Worm (Caenorhabditis elegans) whole organism, mixed stage, embryonic: Measurements from ENCODE around the gene F32A11.1.
A peak's percentile ranks its signal among the peaks of the same experiment; 100 is the strongest.

Experiments used
- M03D4.4 ChIP-seq: sonication (generic microtip); optimal IDR thresholded peaks from 2 replicates; lab custom pipeline; 2017; ENCODE audit warnings: mild to moderate bottlenecking, missing genetic modification characterization, missing compliant biosample characterization
- blmp-1 ChIP-seq: fragments of 150-350 bp; optimal IDR thresholded peaks from 2 replicates; lab custom pipeline; 2014; ENCODE audit warnings: missing biosample characterization, missing genetic modification characterization
- ceh-39 ChIP-seq: fragments of 150-350 bp; optimal IDR thresholded peaks from 2 replicates; lab custom pipeline; 2014; ENCODE audit warnings: missing biosample characterization, missing genetic modification characterization
- ceh-43 ChIP-seq: fragments of 200-800 bp; sonication (Bioruptor generic); optimal IDR thresholded peaks from 2 replicates; lab custom pipeline; 2018; ENCODE audit warnings: mild to moderate bottlenecking, missing genetic modification characterization, moderate library complexity, missing compliant biosample characterization
- ceh-83 ChIP-seq: fragments of 200-800 bp; sonication (Bioruptor generic); optimal IDR thresholded peaks from 2 replicates; lab custom pipeline; 2018; ENCODE audit warnings: mild to moderate bottlenecking, missing genetic modification characterization, missing compliant biosample characterization
- ces-1 ChIP-seq: fragments of 150-350 bp; optimal IDR thresholded peaks from 2 replicates; lab custom pipeline; 2014; ENCODE audit warnings: missing biosample characterization, missing genetic modification reagents, missing genetic modification characterization
- cnd-1 ChIP-seq: fragments of 200-800 bp; sonication (Bioruptor generic); optimal IDR thresholded peaks from 2 replicates; lab custom pipeline; 2018; ENCODE audit warnings: mild to moderate bottlenecking, missing genetic modification characterization, missing compliant biosample characterization
- drap-1 ChIP-seq: fragments of 200-800 bp; sonication (Bioruptor generic); optimal IDR thresholded peaks from 3 replicates; lab custom pipeline; 2018; ENCODE audit warnings: mild to moderate bottlenecking, missing genetic modification characterization, missing compliant biosample characterization
- elt-1 ChIP-seq: sonication (generic microtip); optimal IDR thresholded peaks from 2 replicates; lab custom pipeline; 2017; ENCODE audit warnings: missing genetic modification characterization, mild to moderate bottlenecking, missing compliant biosample characterization, antibody characterized with exemption, moderate library complexity, borderline replicate concordance; ENCODE audit not compliant: insufficient read depth
- elt-3 ChIP-seq: fragments of 150-350 bp; optimal IDR thresholded peaks from 2 replicates; lab custom pipeline; 2014; ENCODE audit warnings: missing biosample characterization, missing genetic modification characterization
- ham-2 ChIP-seq: fragments of 200-800 bp; sonication (Bioruptor generic); optimal IDR thresholded peaks from 2 replicates; lab custom pipeline; 2018; ENCODE audit warnings: mild to moderate bottlenecking, missing genetic modification characterization, missing compliant biosample characterization
- hlh-1 ChIP-seq: fragments of 150-350 bp; optimal IDR thresholded peaks from 2 replicates; lab custom pipeline; 2014; ENCODE audit warnings: missing biosample characterization, missing genetic modification reagents, missing genetic modification characterization
- lin-13 ChIP-seq: fragments of 150-350 bp; optimal IDR thresholded peaks from 2 replicates; lab custom pipeline; 2014; ENCODE audit warnings: missing biosample characterization, missing genetic modification characterization
- lin-32 ChIP-seq: fragments of 200-800 bp; sonication (Bioruptor generic); optimal IDR thresholded peaks from 2 replicates; lab custom pipeline; 2018; ENCODE audit warnings: mild to moderate bottlenecking, missing genetic modification characterization, missing compliant biosample characterization
- mab-5 ChIP-seq: fragments of 150-350 bp; optimal IDR thresholded peaks from 2 replicates; lab custom pipeline; 2014; ENCODE audit warnings: missing biosample characterization, missing genetic modification characterization
- mep-1 ChIP-seq: fragments of 150-350 bp; optimal IDR thresholded peaks from 2 replicates; lab custom pipeline; 2017; ENCODE audit warnings: missing biosample characterization, missing genetic modification reagents, missing genetic modification characterization, inconsistent platforms
- mls-2 ChIP-seq: sonication (generic microtip); optimal IDR thresholded peaks from 2 replicates; lab custom pipeline; 2016; ENCODE audit warnings: mild to moderate bottlenecking, missing genetic modification characterization, moderate library complexity, missing compliant biosample characterization
- nhr-12 ChIP-seq: fragments of 150-350 bp; optimal IDR thresholded peaks from 2 replicates; lab custom pipeline; 2014; ENCODE audit warnings: missing biosample characterization, missing genetic modification characterization
- nhr-2 ChIP-seq: fragments of 150-350 bp; optimal IDR thresholded peaks from 2 replicates; lab custom pipeline; 2014; ENCODE audit warnings: missing biosample characterization, missing genetic modification characterization
- nhr-237 ChIP-seq: fragments of 150-350 bp; optimal IDR thresholded peaks from 2 replicates; lab custom pipeline; 2014; ENCODE audit warnings: missing biosample characterization, missing genetic modification characterization
- nhr-28 ChIP-seq: fragments of 150-350 bp; optimal IDR thresholded peaks from 2 replicates; lab custom pipeline; 2014; ENCODE audit warnings: missing biosample characterization, missing genetic modification characterization
- nhr-76 ChIP-seq: sonication (generic microtip); optimal IDR thresholded peaks from 2 replicates; lab custom pipeline; 2017; ENCODE audit warnings: missing biosample characterization, missing genetic modification characterization
- pha-4 ChIP-seq: fragments of 150-350 bp; optimal IDR thresholded peaks from 2 replicates; lab custom pipeline; 2018; ENCODE audit warnings: missing biosample characterization, missing genetic modification reagents, missing genetic modification characterization
- sem-2 ChIP-seq: fragments of 200-800 bp; sonication (Bioruptor generic); optimal IDR thresholded peaks from 2 replicates; lab custom pipeline; 2018; ENCODE audit warnings: mild to moderate bottlenecking, missing genetic modification characterization, missing compliant biosample characterization
- snpc-4 ChIP-seq: fragments of 150-350 bp; optimal IDR thresholded peaks from 2 replicates; lab custom pipeline; 2014; ENCODE audit warnings: missing biosample characterization, missing genetic modification characterization
- sptf-1 ChIP-seq: sonication (generic microtip); optimal IDR thresholded peaks from 2 replicates; lab custom pipeline; 2017; ENCODE audit warnings: mild to moderate bottlenecking, missing genetic modification characterization, moderate library complexity, missing compliant biosample characterization
- tbx-8 ChIP-seq: fragments of 200-800 bp; sonication (Bioruptor generic); optimal IDR thresholded peaks from 2 replicates; lab custom pipeline; 2018; ENCODE audit warnings: mild to moderate bottlenecking, missing genetic modification characterization, moderate library complexity, missing compliant biosample characterization
- unc-120 ChIP-seq: sonication (generic microtip); optimal IDR thresholded peaks from 2 replicates; lab custom pipeline; 2017; ENCODE audit warnings: missing genetic modification characterization, missing compliant biosample characterization; ENCODE audit not compliant: poor library complexity, severe bottlenecking
- unc-39 ChIP-seq: fragments of 150-350 bp; optimal IDR thresholded peaks from 2 replicates; lab custom pipeline; 2014; ENCODE audit warnings: missing biosample characterization, missing genetic modification characterization
- unc-62 ChIP-seq: fragments of 150-350 bp; optimal IDR thresholded peaks from 2 replicates; lab custom pipeline; 2014; ENCODE audit warnings: missing biosample characterization, missing genetic modification reagents, missing genetic modification characterization
- zip-8 ChIP-seq: fragments of 150-350 bp; optimal IDR thresholded peaks from 2 replicates; lab custom pipeline; 2014; ENCODE audit warnings: missing biosample characterization, missing genetic modification characterization
- ztf-11 ChIP-seq: fragments of 150-350 bp; optimal IDR thresholded peaks from 2 replicates; lab custom pipeline; 2014; ENCODE audit warnings: missing biosample characterization, missing genetic modification characterization

F32A11.1 gene

ce11 chrII:13184129-13184528, 27.0 kb downstream of the F32A11.1 start, which contains the start of gene W09H1.3:
Gene W09H1.3, plus strand, starts transcription at chrII:13184429.
- TF ChIP-seq nhr-12 (tag; lab: Kevin White, UChicago) (no peak), ceh-83 (GFP tag; lab: Kevin White, UChicago) (no peak), nhr-28 (tag; lab: Kevin White, UChicago) (no peak), cnd-1 (tag; lab: Kevin White, UChicago) (no peak), elt-3 (no peak), tbx-8 (GFP tag; lab: Kevin White, UChicago) (no peak), ces-1 (GFP tag; lab: Kevin White, UChicago) (no peak), ham-2 (GFP tag; lab: Kevin White, UChicago) (no peak), mls-2 (no peak), drap-1 (GFP tag; lab: Kevin White, UChicago) (no peak), unc-62 (no peak), mab-5 (tag; lab: Kevin White, UChicago) (no peak), ceh-43 (GFP tag; lab: Kevin White, UChicago) (no peak)

- TF ChIP-seq unc-62 = no peak
- TF ChIP-seq ces-1 (GFP tag; lab: Kevin White, UChicago) = peak; percentile 37
These were observed 30.1 kb downstream of the F32A11.1 start, which contains the start of gene mecr-1 for ce11 chrII:13187188-13187587. Gene mecr-1, minus strand, starts transcription at chrII:13187314.

ce11 chrII:13188084-13188483, 31.0 kb downstream of the F32A11.1 start:
- no peak for TF ChIP-seq ceh-83 (GFP tag; lab: Kevin White, UChicago)
- no peak for TF ChIP-seq sptf-1 (tag; lab: Kevin White, UChicago)
- no peak for TF ChIP-seq sem-2
- no peak for TF ChIP-seq elt-3
- TF ChIP-seq lin-13 (tag; lab: Kevin White, UChicago) = no peak
- no peak for TF ChIP-seq unc-62
- TF ChIP-seq zip-8 (tag; lab: Kevin White, UChicago) = no peak
- no peak for TF ChIP-seq blmp-1 (tag; lab: Kevin White, UChicago)
- TF ChIP-seq hlh-1 (tag; lab: Kevin White, UChicago) = no peak
- no peak for TF ChIP-seq nhr-237 (tag; lab: Kevin White, UChicago)
- TF ChIP-seq elt-1 (tag; lab: Kevin White, UChicago) = no peak
- TF ChIP-seq unc-39 (tag; lab: Kevin White, UChicago) = no peak
- no peak for TF ChIP-seq ham-2 (GFP tag; lab: Kevin White, UChicago)
- no peak for TF ChIP-seq mep-1 (tag; lab: Kevin White, UChicago)
- TF ChIP-seq lin-32 (GFP tag; lab: Kevin White, UChicago) = no peak

DNA sequence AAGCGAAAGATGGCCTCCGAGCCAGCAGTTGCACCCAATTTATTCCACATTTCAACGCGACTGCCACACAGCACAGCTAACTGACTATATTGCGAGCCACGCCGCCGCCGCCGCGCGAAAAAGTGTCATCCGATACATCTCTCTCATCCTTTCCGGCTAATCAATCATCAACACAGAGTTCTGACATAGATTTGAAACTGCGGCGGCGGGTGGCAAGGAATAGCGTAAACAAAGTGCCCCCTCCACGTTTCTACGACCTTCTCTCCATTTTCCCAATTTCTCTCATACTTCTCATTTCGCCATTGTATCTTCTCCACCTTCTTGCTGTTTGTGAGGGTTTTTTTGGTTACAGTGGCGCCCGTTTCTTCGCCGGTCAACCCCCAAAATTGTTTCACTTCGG, 32.2 kb downstream of the F32A11.1 start:
- TF ChIP-seq unc-62 (peak; percentile 93), unc-120 (peak; percentile 57), ztf-11 (no peak), M03D4.4 (tag; lab: Kevin White, UChicago) (peak; percentile 31), ham-2 (GFP tag; lab: Kevin White, UChicago) (peak; percentile 81)

DNA sequence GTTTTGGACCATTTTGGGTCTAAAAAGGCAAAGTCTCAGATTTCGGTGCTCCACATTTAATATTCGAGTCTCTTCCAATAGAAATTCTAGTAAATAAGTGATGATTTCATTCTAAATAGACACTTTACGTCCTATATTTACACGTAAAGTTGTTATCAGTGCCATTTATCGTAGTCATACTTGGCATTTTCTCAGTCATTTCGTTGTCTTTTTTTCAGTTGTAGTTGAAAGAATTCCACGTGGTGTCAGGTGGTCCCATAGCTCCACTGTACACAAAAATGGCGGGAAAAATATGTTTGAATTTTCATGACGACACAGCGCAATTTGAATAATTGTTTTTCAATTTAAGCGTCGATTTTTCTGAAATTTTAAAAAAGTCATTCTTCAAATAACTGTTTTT, 33.3 kb downstream of the F32A11.1 start:
- TF ChIP-seq unc-62 (no peak), nhr-76 (tag; lab: Kevin White, UChicago) (no peak), elt-3 (no peak)

- no peak for TF ChIP-seq elt-3
- TF ChIP-seq hlh-1 (tag; lab: Kevin White, UChicago) = no peak
- TF ChIP-seq nhr-76 (tag; lab: Kevin White, UChicago) = no peak
- no peak for TF ChIP-seq unc-39 (tag; lab: Kevin White, UChicago)
- TF ChIP-seq snpc-4 (tag; lab: Kevin White, UChicago) = no peak
- TF ChIP-seq ceh-39 (tag; lab: Kevin White, UChicago) = no peak
- no peak for TF ChIP-seq M03D4.4 (tag; lab: Kevin White, UChicago)
- no peak for TF ChIP-seq nhr-2 (tag; lab: Kevin White, UChicago)
- no peak for TF ChIP-seq pha-4 (tag; lab: Kevin White, UChicago)
- no peak for TF ChIP-seq elt-1 (tag; lab: Kevin White, UChicago)
These were observed 36.5 kb downstream of the F32A11.1 start for ce11 chrII:13193563-13194103.
